Worm (Caenorhabditis elegans) whole organism, L4/young adult: ENCODE data around the gene F28A10.5.

Experiments
- W03F9.2 ChIP-seq: fragments of 150-350 bp; optimal IDR thresholded peaks from 2 replicates; lab custom pipeline; 2014; ENCODE audit warnings: missing biosample characterization, missing genetic modification characterization
- dao-5 ChIP-seq: sonication (generic microtip); optimal IDR thresholded peaks from 2 replicates; lab custom pipeline; 2016; ENCODE audit warnings: missing genotype, missing genetic modification characterization, moderate library complexity, missing compliant biosample characterization
- him-1 ChIP-seq: sonication (generic microtip); optimal IDR thresholded peaks from 2 replicates; lab custom pipeline; 2016; ENCODE audit warnings: missing genotype, missing genetic modification reagents, missing genetic modification characterization, missing compliant biosample characterization

DNA sequence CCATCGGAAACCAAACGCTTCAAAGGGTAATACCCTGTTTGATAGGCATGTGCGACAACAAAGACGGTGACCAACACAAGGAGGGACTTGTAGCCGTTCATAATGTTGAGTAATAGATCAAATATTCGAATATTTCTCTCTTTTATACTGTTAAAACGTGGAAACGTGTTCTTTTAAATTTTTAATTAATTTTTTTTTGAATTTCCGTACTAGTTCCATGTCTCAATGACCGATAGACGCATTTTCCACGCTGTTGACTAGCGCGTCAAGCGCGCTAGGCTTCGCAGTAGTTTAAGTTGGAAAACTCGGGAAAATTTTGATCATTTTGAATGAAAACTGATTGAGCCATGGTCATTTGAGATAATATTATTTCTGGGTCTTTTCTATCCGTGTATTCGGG lies 16.3 kb upstream of the F28A10.5 start, which contains the start of gene Y46B2A.3:
- no peak for TF ChIP-seq him-1 (tag; lab: Kevin White, UChicago)
- TF ChIP-seq W03F9.2 (tag; lab: Kevin White, UChicago) = no peak
- no peak for TF ChIP-seq dao-5 (tag; lab: Kevin White, UChicago)
